Fruit fly (Drosophila melanogaster): ENCODE measurements around the gene Ir93a.

The Ir93a gene

dm6 chr3R:20846316-20846715, 13.4 kb downstream of the Ir93a start:
- no peak for TF ChIP-seq CTCF (optimal IDR thresholded peaks at IDR 0.05)
- no peak for TF ChIP-seq CG8478 (optimal IDR thresholded peaks at IDR 0.05)

- TF ChIP-seq CTCF (optimal IDR thresholded peaks at IDR 0.05): no peak
- no peak for TF ChIP-seq CG8478 (optimal IDR thresholded peaks at IDR 0.05)
These were observed 14.3 kb downstream of the Ir93a start for dm6 chr3R:20845493-20845892.

dm6 chr3R:20841840-20842239, 17.9 kb downstream of the Ir93a start, which contains the start of gene CG15695:
TSS of gene CG15695 (plus strand) at chr3R:20842140.
- no peak for TF ChIP-seq CTCF (optimal IDR thresholded peaks at IDR 0.05)
- TF ChIP-seq CG8478 (optimal IDR thresholded peaks at IDR 0.05): no peak

- TF ChIP-seq CTCF (optimal IDR thresholded peaks at IDR 0.05) (no peak), CG8478 (optimal IDR thresholded peaks at IDR 0.05) (no peak)
These were observed 21.0 kb downstream of the Ir93a start for dm6 chr3R:20838787-20839186.

dm6 chr3R:20837242-20837664, 22.5 kb downstream of the Ir93a start:
- no peak for TF ChIP-seq CG8478 (optimal IDR thresholded peaks at IDR 0.05)
- TF ChIP-seq CTCF (optimal IDR thresholded peaks at IDR 0.05): no peak

- TF ChIP-seq CTCF (optimal IDR thresholded peaks at IDR 0.05): no peak
- TF ChIP-seq CG8478 (optimal IDR thresholded peaks at IDR 0.05): no peak
These were observed 23.4 kb downstream of the Ir93a start for dm6 chr3R:20836257-20836856.

- no peak for TF ChIP-seq CTCF (optimal IDR thresholded peaks at IDR 0.05)
- TF ChIP-seq CG8478 (optimal IDR thresholded peaks at IDR 0.05): no peak
These were observed 24.2 kb downstream of the Ir93a start for dm6 chr3R:20835531-20835930.

- no peak for TF ChIP-seq CTCF (optimal IDR thresholded peaks at IDR 0.05)
- TF ChIP-seq CG8478 (optimal IDR thresholded peaks at IDR 0.05): no peak
These were observed 25.0 kb downstream of the Ir93a start for dm6 chr3R:20834770-20835183.

dm6 chr3R:20833664-20834063, 26.1 kb downstream of the Ir93a start:
- TF ChIP-seq CTCF (optimal IDR thresholded peaks at IDR 0.05): no peak
- TF ChIP-seq CG8478 (optimal IDR thresholded peaks at IDR 0.05): no peak

dm6 chr3R:20832689-20833524, 26.8 kb downstream of the Ir93a start, which contains the start of gene Synd:
TSS of gene Synd (plus strand) at chr3R:20832799.
- TF ChIP-seq CG8478 (optimal IDR thresholded peaks at IDR 0.05) (no peak), CTCF (optimal IDR thresholded peaks at IDR 0.05) (peak in 1 of 2 experiments; percentile 41)

- TF ChIP-seq CG8478 (optimal IDR thresholded peaks at IDR 0.05) (no peak), CTCF (optimal IDR thresholded peaks at IDR 0.05) (no peak)
These were observed 28.8 kb downstream of the Ir93a start, which contains the start of gene CG31223 for dm6 chr3R:20830963-20831362. TSS of gene CG31223 (plus strand) at chr3R:20831127.

dm6 chr3R:20830153-20830695, 29.5 kb downstream of the Ir93a start, which contains the start of gene Adss:
TSS of gene Adss (minus strand) at chr3R:20830580.
- TF ChIP-seq CTCF (optimal IDR thresholded peaks at IDR 0.05) (peak; percentile 2 to 8), CG8478 (optimal IDR thresholded peaks at IDR 0.05) (no peak)

- TF ChIP-seq CTCF (optimal IDR thresholded peaks at IDR 0.05) (no peak), CG8478 (optimal IDR thresholded peaks at IDR 0.05) (no peak)
These were observed 30.2 kb downstream of the Ir93a start for dm6 chr3R:20829416-20830131.

- TF ChIP-seq CG8478 (optimal IDR thresholded peaks at IDR 0.05) (no peak), CTCF (optimal IDR thresholded peaks at IDR 0.05) (peak in 1 of 2 experiments; percentile 12)
These were observed 31.0 kb downstream of the Ir93a start for dm6 chr3R:20828520-20829415.
